Worm (Caenorhabditis elegans): Measurements from ENCODE around the gene T05D4.2.
A peak's percentile ranks its signal among the peaks of the same experiment; 100 is the strongest.

Gene T05D4.2

ce11 chrIII:13563583-13563982, 701 bp upstream of the T05D4.2 start:
- TF ChIP-seq ctbp-1 (GFP tag; IDR thresholded peaks at IDR 0.05) (0 out of 2 replicates have a peak, but pooled peaks have one; percentile 49), F26F4.8 (GFP tag; conservative IDR thresholded peaks at IDR 0.05) (no peak), set-16 (GFP tag; IDR thresholded peaks at IDR 0.05) (peak; percentile 84)

- TF ChIP-seq dmd-6 (GFP tag; IDR thresholded peaks at IDR 0.05) (no peak), unc-39 (tag; optimal IDR thresholded peaks at IDR 0.05) (no peak), ztf-7 (tag; optimal IDR thresholded peaks at IDR 0.05) (no peak), aha-1 (tag) (peak; percentile 2), ZK546.5 (tag; optimal IDR thresholded peaks at IDR 0.05) (no peak), saeg-2 (GFP tag; IDR thresholded peaks at IDR 0.05) (no peak)
Measured at ce11 chrIII:13561233-13561632, 1.6 kb downstream of the T05D4.2 start.

ce11 chrIII:13560715-13561114, 2.2 kb downstream of the T05D4.2 start:
- no peak for TF ChIP-seq lin-39 (tag; optimal IDR thresholded peaks at IDR 0.05)
- no peak for TF ChIP-seq ztf-11 (tag; optimal IDR thresholded peaks at IDR 0.05)
- no peak for TF ChIP-seq saeg-2 (GFP tag; IDR thresholded peaks at IDR 0.05)
- TF ChIP-seq egl-43 (GFP tag; IDR thresholded peaks at IDR 0.05), result no peak
- no peak for TF ChIP-seq Y105C5A.15 (GFP tag; IDR thresholded peaks at IDR 0.05)
- TF ChIP-seq nhr-28 (tag; optimal IDR thresholded peaks at IDR 0.05), result no peak
- no peak for TF ChIP-seq ceh-44 (GFP tag; IDR thresholded peaks at IDR 0.05)
- TF ChIP-seq Y75B8A.6 (GFP tag; IDR thresholded peaks at IDR 0.05), result no peak
- TF ChIP-seq nhr-41 (GFP tag; IDR thresholded peaks at IDR 0.05), result no peak
- no peak for TF ChIP-seq ces-1 (GFP tag; optimal IDR thresholded peaks at IDR 0.05)
- TF ChIP-seq unc-130 (GFP tag; optimal IDR thresholded peaks at IDR 0.05), result no peak
- TF ChIP-seq dmd-9 (GFP tag; IDR thresholded peaks at IDR 0.05), result no peak
- no peak for TF ChIP-seq egl-27 (tag; optimal IDR thresholded peaks at IDR 0.05)
- TF ChIP-seq mes-2 (tag; optimal IDR thresholded peaks at IDR 0.05; ENCODE audit: poor library complexity, severe bottlenecking), result no peak
- no peak for TF ChIP-seq ceh-62 (tag; optimal IDR thresholded peaks at IDR 0.05)
- no peak for TF ChIP-seq Y5F2A.4 (GFP tag; optimal IDR thresholded peaks at IDR 0.05)
- TF ChIP-seq daf-12 (tag; optimal IDR thresholded peaks at IDR 0.05), result no peak

- TF ChIP-seq mdt-29 (GFP tag; IDR thresholded peaks at IDR 0.05) (0 out of 2 replicates have a peak, but pooled peaks have one; percentile 8), hlh-11 (tag; optimal IDR thresholded peaks at IDR 0.05) (peak; percentile 10), pqm-1 (tag; optimal IDR thresholded peaks at IDR 0.05) (no peak), nhr-28 (tag; optimal IDR thresholded peaks at IDR 0.05) (peak; percentile 10), T26A8.4 (GFP tag; IDR thresholded peaks at IDR 0.05) (no peak), hlh-30 (tag; optimal IDR thresholded peaks at IDR 0.05; ENCODE audit: insufficient read depth) (peak; percentile 39), mxl-2 (GFP tag; conservative IDR thresholded peaks at IDR 0.05) (no peak), aha-1 (tag) (peak; percentile 84)
Measured at ce11 chrIII:13556039-13556438, 6.8 kb downstream of the T05D4.2 start.

- TF ChIP-seq php-3 (GFP tag; IDR thresholded peaks at IDR 0.05) (no peak), aha-1 (tag) (no peak)
Measured at ce11 chrIII:13555234-13555633, 7.6 kb downstream of the T05D4.2 start, which contains the start of gene scav-2. TSS of gene scav-2 (minus strand) at chrIII:13555334.

- TF ChIP-seq nhr-111 (GFP tag; optimal IDR thresholded peaks at IDR 0.05), result no peak
- TF ChIP-seq egl-43 (GFP tag; IDR thresholded peaks at IDR 0.05), result no peak
- no peak for TF ChIP-seq ztf-11 (tag; optimal IDR thresholded peaks at IDR 0.05)
- no peak for TF ChIP-seq nhr-25 (tag; optimal IDR thresholded peaks at IDR 0.05; ENCODE audit: borderline replicate concordance, insufficient read depth)
- TF ChIP-seq ama-1 (optimal IDR thresholded peaks at IDR 0.05), result no peak
- TF ChIP-seq dmd-8 (GFP tag; IDR thresholded peaks at IDR 0.05), result no peak
- TF ChIP-seq hif-1 (tag; optimal IDR thresholded peaks at IDR 0.05), result peak in 1 of 2 experiments; percentile 93
- TF ChIP-seq ZK337.2 (GFP tag; IDR thresholded peaks at IDR 0.05), result no peak
- no peak for TF ChIP-seq mep-1 (tag; optimal IDR thresholded peaks at IDR 0.05)
- no peak for TF ChIP-seq vab-7 (GFP tag; IDR thresholded peaks at IDR 0.05)
- TF ChIP-seq spr-1 (tag; optimal IDR thresholded peaks at IDR 0.05), result no peak
- no peak for TF ChIP-seq lin-1 (GFP tag; IDR thresholded peaks at IDR 0.05)
- TF ChIP-seq lsy-2 (tag; optimal IDR thresholded peaks at IDR 0.05), result peak in 1 of 2 experiments; percentile 24
- no peak for TF ChIP-seq daf-8 (GFP tag; IDR thresholded peaks at IDR 0.05)
Measured at ce11 chrIII:13549960-13550359, 12.9 kb downstream of the T05D4.2 start.

All from whole organism, L4 larva.